Fruit fly (Drosophila melanogaster) whole organism: ENCODE measurements around the gene mRpL13.

Experiments
- CG8478 ChIP-seq: fragments of >200 bp; optimal IDR thresholded peaks from 2 replicates; lab custom pipeline; 2018; ENCODE audit warnings: inconsistent platforms
- Dll ChIP-seq: fragments of >200 bp; optimal IDR thresholded peaks from 2 replicates; lab custom pipeline; 2017
- EcR ChIP-seq, 2 experiments: fragments of >200 bp; optimal IDR thresholded peaks; 2 replicates each; lab custom pipeline; 2017; ENCODE audit warnings: missing biosample characterization in 2 of 2, missing genetic modification characterization in 2 of 2, missing genetic modification reagents in 2 of 2
- pan ChIP-seq: fragments of >200 bp; optimal IDR thresholded peaks from 2 replicates; lab custom pipeline; 2017
- psq ChIP-seq: fragments of >200 bp; optimal IDR thresholded peaks from 2 replicates; lab custom pipeline; 2017
- usp ChIP-seq: fragments of >200 bp; optimal IDR thresholded peaks from 2 replicates; lab custom pipeline; 2017; ENCODE audit warnings: missing biosample characterization, missing genetic modification characterization, mixed read lengths

Gene mRpL13

DNA sequence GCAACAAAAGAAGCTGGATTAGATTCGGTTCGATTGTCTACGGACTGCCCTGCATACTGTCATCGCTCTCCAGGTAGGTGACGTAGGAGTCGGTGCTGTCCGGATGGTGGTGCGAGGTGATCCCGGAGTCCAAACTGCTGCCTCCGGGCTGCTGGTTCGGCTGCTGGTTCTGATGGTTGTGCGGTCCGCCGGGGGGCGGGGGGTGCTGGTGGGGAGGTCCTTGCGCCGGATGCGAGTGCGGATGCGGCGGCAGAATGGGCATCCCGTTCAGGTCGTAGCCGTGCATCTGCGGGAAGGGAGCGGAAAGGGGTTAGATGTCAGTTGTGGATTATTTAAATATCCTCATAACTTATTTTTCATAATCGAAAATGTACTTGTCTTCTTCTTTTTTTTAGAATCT, 1.9 kb upstream of the mRpL13 start:
- TF ChIP-seq Dll (lab: Kevin White, UChicago) (no peak), usp (GFP tag; lab: Kevin White, UChicago) (no peak), psq (lab: Kevin White, UChicago) (no peak), pan (lab: Kevin White, UChicago) (no peak), EcR (GFP tag; optimal IDR thresholded peaks at IDR 0.05; lab: Kevin White, UChicago) (no peak), CG8478 (lab: Kevin White, UChicago) (no peak)

DNA sequence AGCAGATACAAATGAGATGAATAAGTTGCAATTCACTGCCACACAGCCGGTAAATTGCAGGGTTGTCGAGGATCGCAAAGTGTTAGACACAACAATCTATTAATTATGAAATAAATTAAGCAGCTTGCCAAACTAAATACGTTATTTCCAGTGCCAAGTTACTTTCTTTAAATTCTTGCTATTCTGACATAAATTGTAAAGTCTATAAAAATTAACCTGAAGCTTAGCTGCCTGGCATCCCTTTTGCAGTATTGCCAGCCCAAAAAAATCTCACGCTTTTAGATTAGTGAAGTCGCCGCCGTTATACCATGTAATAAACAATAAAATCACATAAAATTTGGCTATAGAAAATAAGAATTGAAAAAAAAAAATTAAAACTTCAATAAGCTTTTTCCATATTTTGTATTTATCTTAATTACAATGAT, 1.4 kb downstream of the mRpL13 start:
- TF ChIP-seq Dll (lab: Kevin White, UChicago) (no peak), pan (lab: Kevin White, UChicago) (peak; percentile 81)

DNA sequence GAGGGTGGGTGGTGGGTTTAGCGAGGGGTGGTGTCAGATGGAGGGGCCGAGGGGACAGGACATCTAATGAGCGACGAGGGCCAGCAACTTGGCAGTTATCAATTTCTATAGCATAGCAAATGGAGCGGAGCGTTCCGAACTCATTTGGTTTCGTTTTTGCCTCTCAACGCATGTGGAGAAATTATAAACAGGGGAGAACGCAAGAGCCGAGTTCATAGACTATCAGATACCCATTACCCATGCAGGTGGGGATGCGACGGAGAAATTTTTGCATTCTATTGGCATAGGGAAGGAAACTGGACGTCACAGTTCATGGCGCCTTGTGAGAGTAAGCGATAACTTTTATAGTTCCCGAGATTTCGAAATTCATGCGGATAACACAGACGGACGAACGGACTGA, 6.8 kb downstream of the mRpL13 start:
- TF ChIP-seq EcR (GFP tag; optimal IDR thresholded peaks at IDR 0.05; lab: Kevin White, UChicago) (no peak), usp (GFP tag; lab: Kevin White, UChicago) (no peak), pan (lab: Kevin White, UChicago) (no peak), psq (lab: Kevin White, UChicago) (no peak), Dll (lab: Kevin White, UChicago) (no peak), CG8478 (lab: Kevin White, UChicago) (no peak)

DNA sequence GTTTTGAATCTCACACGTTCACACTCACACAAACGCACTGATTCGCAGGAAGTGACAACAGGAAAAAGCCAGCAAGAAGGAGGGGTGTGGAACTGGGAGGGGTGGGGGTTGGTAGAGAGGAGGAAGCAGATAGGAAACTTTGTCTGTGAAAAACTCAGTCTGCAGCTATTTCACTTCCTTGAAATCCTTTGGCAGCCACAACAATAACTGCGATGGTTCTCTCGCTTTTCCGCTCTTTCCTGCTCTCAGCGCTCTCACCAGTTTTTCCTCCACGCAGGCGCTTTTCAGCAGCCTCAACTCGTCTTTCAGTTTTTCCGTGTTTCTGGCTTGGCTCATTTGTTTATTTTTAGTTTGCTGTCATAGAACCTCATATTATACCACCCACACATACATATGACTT, 12.2 kb downstream of the mRpL13 start:
- TF ChIP-seq pan (lab: Kevin White, UChicago) (no peak), usp (GFP tag; lab: Kevin White, UChicago) (no peak)

DNA sequence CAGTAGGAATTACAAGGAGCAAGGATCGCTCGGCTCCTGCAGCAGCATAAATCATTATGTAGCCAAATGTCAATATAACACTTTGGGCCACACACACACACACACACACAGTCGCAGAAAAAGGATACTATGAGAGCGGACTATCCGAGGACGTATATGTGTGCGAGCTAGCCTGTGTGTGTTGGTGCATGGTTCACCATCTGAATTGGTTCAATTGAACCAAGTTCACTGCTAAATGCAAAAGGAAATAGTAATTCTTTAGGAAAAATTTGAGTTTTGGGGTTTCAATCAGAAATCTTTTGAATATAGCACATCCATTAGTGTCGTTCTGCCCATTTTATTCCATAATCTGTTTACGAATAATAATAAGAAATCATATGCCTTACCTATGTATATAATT, 12.9 kb downstream of the mRpL13 start:
- TF ChIP-seq psq (lab: Kevin White, UChicago) (no peak), EcR (GFP tag; optimal IDR thresholded peaks at IDR 0.05; lab: Kevin White, UChicago) (no peak), Dll (lab: Kevin White, UChicago) (no peak), CG8478 (lab: Kevin White, UChicago) (no peak), pan (lab: Kevin White, UChicago) (no peak), usp (GFP tag; lab: Kevin White, UChicago) (no peak)

DNA sequence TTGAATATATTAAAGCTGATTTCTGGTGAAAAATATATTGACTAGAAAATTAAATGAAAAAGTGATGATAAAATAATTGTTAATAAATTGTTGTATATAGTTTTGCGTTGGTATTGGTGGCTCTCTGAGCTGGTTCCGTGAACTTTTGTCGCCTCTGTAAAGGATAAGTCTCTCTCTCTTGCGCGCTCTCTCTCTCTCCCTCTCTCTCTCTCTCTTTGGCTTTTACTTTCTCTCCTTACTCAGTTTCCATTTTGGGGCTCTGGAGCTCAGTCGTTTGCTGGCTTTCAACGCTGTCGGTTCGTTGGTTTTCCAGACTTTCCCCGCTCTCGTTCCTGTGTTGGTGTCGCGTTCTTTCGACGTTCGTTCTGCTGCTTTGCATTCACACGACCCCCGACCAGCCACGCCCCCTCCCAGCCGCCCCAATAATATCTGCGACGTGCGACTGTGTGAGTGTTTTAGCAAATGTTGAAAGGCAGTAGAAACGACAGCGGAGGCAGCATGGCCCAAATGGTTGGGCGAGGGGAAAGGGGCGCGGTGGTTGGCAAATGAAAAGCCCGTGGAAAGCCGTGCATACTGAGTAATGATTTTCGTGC, 14.0 kb downstream of the mRpL13 start, which contains the start of gene CG17321:
Gene CG17321, plus strand, starts transcription at position 268 of the 593 bp plus-strand sequence.
- TF ChIP-seq CG8478 (lab: Kevin White, UChicago) (no peak), usp (GFP tag; lab: Kevin White, UChicago) (no peak), Dll (lab: Kevin White, UChicago) (no peak), EcR (GFP tag; optimal IDR thresholded peaks at IDR 0.05; lab: Kevin White, UChicago) (no peak), psq (lab: Kevin White, UChicago) (no peak), pan (lab: Kevin White, UChicago) (no peak)

DNA sequence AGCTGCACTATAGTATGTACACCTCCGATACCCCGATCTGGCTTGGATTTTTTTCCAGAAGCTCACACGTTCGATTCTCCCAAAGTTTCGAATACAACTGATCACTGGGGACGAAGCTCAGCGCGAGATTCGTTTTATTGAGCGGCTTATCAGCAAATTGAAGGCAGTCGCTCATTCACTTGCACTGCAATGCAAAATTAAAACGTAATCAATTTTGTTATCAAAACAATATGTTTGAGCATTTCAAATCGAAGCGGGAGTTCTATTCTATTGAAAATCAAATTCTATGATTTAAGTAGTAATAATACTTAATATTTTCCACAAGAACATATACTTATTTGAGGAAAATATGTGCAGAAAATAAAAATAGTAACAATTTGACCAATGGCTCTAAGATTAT, 14.6 kb downstream of the mRpL13 start, which contains the start of gene CG33120:
Gene CG33120, minus strand, starts transcription at position 101 of the 400 bp plus-strand sequence.
- TF ChIP-seq Dll (lab: Kevin White, UChicago) (no peak), EcR (GFP tag; optimal IDR thresholded peaks at IDR 0.05; lab: Kevin White, UChicago) (no peak), usp (GFP tag; lab: Kevin White, UChicago) (no peak), pan (lab: Kevin White, UChicago) (no peak), psq (lab: Kevin White, UChicago) (no peak), CG8478 (lab: Kevin White, UChicago) (no peak)

DNA sequence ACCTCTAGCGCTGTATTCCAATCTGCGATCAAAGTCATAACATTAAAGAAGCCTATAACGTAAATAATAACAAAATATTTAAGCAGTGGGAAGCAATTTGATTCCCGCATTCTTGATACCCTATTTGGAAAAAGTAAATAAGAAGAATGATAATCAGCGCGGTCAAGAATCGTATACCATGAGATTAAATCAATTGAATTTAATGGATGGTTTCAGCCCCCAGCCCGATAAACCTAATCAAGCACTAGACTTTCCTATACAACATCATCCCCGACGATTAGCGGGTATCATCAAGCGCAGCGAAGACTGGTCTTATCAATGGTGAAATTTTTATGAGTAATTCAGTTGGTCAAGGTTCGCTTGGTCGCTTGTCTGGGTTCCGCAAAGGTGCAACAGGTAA, 15.5 kb downstream of the mRpL13 start:
- TF ChIP-seq psq (lab: Kevin White, UChicago) (no peak), CG8478 (lab: Kevin White, UChicago) (no peak)

DNA sequence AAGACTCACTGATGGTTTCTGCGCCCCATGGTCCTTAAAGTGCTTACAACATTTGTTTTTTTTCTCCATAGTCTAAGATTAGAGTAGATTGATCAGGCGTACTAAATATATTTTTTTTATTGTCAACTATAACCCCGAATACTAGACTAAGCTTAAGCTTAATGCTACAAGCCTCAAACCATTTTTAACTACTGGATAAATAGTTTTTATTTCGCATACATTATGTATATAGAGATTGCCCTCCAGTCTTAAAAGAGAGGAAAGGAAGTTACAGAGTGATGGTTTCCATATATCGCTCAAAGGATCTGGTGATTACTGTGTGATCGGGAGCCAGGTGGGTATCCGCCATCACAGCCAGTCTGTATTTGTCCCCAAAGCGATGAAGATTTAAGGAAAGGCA, 17.8 kb downstream of the mRpL13 start, which contains the start of gene CG31752:
Gene CG31752, minus strand, starts transcription at position 101 of the 400 bp plus-strand sequence.
- no peak for TF ChIP-seq CG8478 (lab: Kevin White, UChicago)

DNA sequence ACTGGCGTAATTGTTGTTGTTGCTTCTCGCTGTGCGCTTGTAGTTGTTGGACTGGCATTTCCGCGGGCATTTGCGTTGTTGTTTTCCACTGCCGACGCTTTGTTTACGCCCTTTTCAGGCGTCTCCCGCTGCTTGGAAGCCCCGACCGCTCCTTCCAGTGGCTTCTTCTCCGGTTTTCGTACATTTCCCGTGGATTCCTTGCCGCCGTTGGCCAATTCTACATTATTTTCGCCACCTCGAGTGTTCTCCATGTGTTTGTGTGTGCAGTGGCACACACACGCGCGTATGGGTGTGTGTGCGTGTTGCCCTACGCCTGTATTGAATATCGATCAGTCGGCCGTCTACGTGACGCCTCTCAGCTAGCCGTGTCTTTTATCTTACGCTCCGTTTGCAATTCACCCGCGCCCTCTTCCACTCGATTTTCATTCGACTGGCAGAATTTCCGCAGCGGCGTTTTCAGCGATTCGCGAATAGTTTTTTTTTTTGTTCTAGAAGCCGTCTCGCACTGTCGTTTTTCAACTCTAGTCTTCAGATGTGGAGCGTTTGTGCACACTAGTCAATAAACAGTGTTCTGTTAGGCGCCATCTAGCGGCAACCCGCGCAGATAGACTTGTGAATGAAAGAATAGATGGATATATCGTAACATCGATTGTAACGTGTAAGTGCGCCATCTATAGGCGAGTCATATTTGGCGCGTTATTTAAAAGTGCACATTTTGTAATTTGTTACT, 19.7 kb downstream of the mRpL13 start, which contains the start of gene CG10600:
Gene CG10600, minus strand, starts transcription at position 537 of the 730 bp plus-strand sequence.
- TF ChIP-seq EcR (GFP tag; optimal IDR thresholded peaks at IDR 0.05; lab: Kevin White, UChicago) (no peak), psq (lab: Kevin White, UChicago) (no peak), pan (lab: Kevin White, UChicago) (no peak), CG8478 (lab: Kevin White, UChicago) (no peak), Dll (lab: Kevin White, UChicago) (no peak), usp (GFP tag; lab: Kevin White, UChicago) (no peak)

DNA sequence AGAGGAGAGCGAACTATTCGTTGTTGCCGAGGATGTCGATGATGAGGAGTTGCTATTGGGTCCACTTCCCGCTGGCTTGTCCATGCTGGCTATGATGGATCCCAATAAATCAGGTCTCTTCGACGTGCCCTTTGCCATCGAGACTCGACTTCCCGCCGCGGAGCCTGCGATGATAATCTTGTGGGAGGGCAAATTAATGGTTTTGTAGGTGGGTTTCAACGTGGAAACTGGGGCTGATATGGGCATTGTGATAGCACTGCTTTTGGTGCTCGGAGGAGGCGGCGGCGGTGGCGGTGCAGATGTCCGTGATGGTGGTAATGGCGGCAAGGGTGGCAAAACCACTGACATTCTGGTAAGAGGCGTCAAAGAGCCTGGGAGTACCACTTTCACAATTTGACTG, 24.5 kb downstream of the mRpL13 start:
- TF ChIP-seq pan (lab: Kevin White, UChicago) (no peak), Dll (lab: Kevin White, UChicago) (no peak), usp (GFP tag; lab: Kevin White, UChicago) (no peak), EcR (GFP tag; optimal IDR thresholded peaks at IDR 0.05; lab: Kevin White, UChicago) (no peak), psq (lab: Kevin White, UChicago) (no peak), CG8478 (lab: Kevin White, UChicago) (no peak)
